Worm (Caenorhabditis elegans) whole organism, late embryonic: ENCODE results near the gene col-183.

Source experiments
- K02D7.2 ChIP-seq: sonication (generic microtip); optimal IDR thresholded peaks from 2 replicates; lab custom pipeline; 2017; ENCODE audit warnings: mild to moderate bottlenecking, missing genetic modification characterization, missing compliant biosample characterization
- ama-1 ChIP-seq: fragments of 150-350 bp; optimal IDR thresholded peaks from 2 replicates; lab custom pipeline; 2014
- fkh-10 ChIP-seq: fragments of 150-350 bp; optimal IDR thresholded peaks from 2 replicates; lab custom pipeline; 2014; ENCODE audit warnings: missing biosample characterization, missing genetic modification reagents, missing genetic modification characterization

ce11 chrX:13417479-13417878 is 50.1 kb downstream of the col-183 start:
- TF ChIP-seq fkh-10 (no peak), ama-1 (no peak), K02D7.2 (no peak)
